Worm (Caenorhabditis elegans): ENCODE results near the gene T24A6.17.
"Not testable (repeated sequence)": the region's sequence is repeated elsewhere in the genome, so short reads cannot be mapped to it uniquely, and the experiment has no call there.

The T24A6.17 gene

ce11 chrV:3564335-3564734 is at the start of gene T24A6.17:
TSS of gene T24A6.17 (minus strand) at chrV:3564435.
- TF ChIP-seq mdl-1, mml-1, jun-1 (tag; optimal IDR thresholded peaks at IDR 0.05): not testable (repeated sequence)

ce11 chrV:3613042-3613441 is 48.8 kb upstream of the T24A6.17 start:
- TF ChIP-seq ceh-9 (tag; optimal IDR thresholded peaks at IDR 0.05) (no peak), tbx-2 (tag; optimal IDR thresholded peaks at IDR 0.05) (no peak), nhr-28 (tag; optimal IDR thresholded peaks at IDR 0.05) (no peak), R02D3.7 (tag; optimal IDR thresholded peaks at IDR 0.05) (no peak), mdl-1 (tag; optimal IDR thresholded peaks at IDR 0.05) (no peak), nhr-25 (tag; optimal IDR thresholded peaks at IDR 0.05) (no peak), snpc-4 (tag; optimal IDR thresholded peaks at IDR 0.05) (no peak), nfya-1 (tag; optimal IDR thresholded peaks at IDR 0.05; ENCODE audit: insufficient read depth) (no peak)

ce11 chrV:3611654-3612053 is 47.4 kb upstream of the T24A6.17 start, which contains the start of gene T22F3.10:
TSS of gene T22F3.10 (minus strand) at chrV:3611754.
- TF ChIP-seq ZK546.5 (tag; optimal IDR thresholded peaks at IDR 0.05) (no peak), ceh-28 (tag; optimal IDR thresholded peaks at IDR 0.05) (no peak), nhr-28 (tag; optimal IDR thresholded peaks at IDR 0.05) (no peak), nhr-25 (tag; optimal IDR thresholded peaks at IDR 0.05) (no peak), nhr-23 (tag; optimal IDR thresholded peaks at IDR 0.05) (no peak), fkh-2 (tag; optimal IDR thresholded peaks at IDR 0.05) (no peak), ama-1 (optimal IDR thresholded peaks at IDR 0.05) (no peak)

- peak; percentile 47 for TF ChIP-seq nhr-43 (tag; optimal IDR thresholded peaks at IDR 0.05; ENCODE audit: poor library complexity, severe bottlenecking)
- TF ChIP-seq tbx-2 (tag; optimal IDR thresholded peaks at IDR 0.05), result no peak
- TF ChIP-seq R02D3.7 (tag; optimal IDR thresholded peaks at IDR 0.05), result no peak
- TF ChIP-seq nhr-237 (tag; optimal IDR thresholded peaks at IDR 0.05), result no peak
- peak; percentile 26 for TF ChIP-seq nhr-23 (tag; optimal IDR thresholded peaks at IDR 0.05)
- no peak for TF ChIP-seq egl-5 (tag; optimal IDR thresholded peaks at IDR 0.05)
- TF ChIP-seq fos-1 (tag; optimal IDR thresholded peaks at IDR 0.05), result no peak
- TF ChIP-seq elt-2 (tag; optimal IDR thresholded peaks at IDR 0.05), result no peak
- no peak for TF ChIP-seq eor-1 (tag; optimal IDR thresholded peaks at IDR 0.05)
- TF ChIP-seq sea-2 (GFP tag; optimal IDR thresholded peaks at IDR 0.05), result no peak
- no peak for TF ChIP-seq ceh-28 (tag; optimal IDR thresholded peaks at IDR 0.05)
- TF ChIP-seq fkh-2 (tag; optimal IDR thresholded peaks at IDR 0.05), result no peak
These were observed 46.5 kb upstream of the T24A6.17 start for ce11 chrV:3610709-3611108.

- TF ChIP-seq ceh-28 (tag; optimal IDR thresholded peaks at IDR 0.05) (no peak), sea-2 (GFP tag; optimal IDR thresholded peaks at IDR 0.05) (no peak), ama-1 (optimal IDR thresholded peaks at IDR 0.05) (no peak)
These were observed 42.2 kb upstream of the T24A6.17 start for ce11 chrV:3606391-3606790.

ce11 chrV:3605325-3605724 is 41.1 kb upstream of the T24A6.17 start, which contains the start of gene T22F3.8:
TSS of gene T22F3.8 (minus strand) at chrV:3605425.
- TF ChIP-seq egl-27 (tag; optimal IDR thresholded peaks at IDR 0.05) (no peak), ztf-11 (tag; optimal IDR thresholded peaks at IDR 0.05) (no peak), nhr-67 (tag; optimal IDR thresholded peaks at IDR 0.05) (no peak), hmg-11 (tag; optimal IDR thresholded peaks at IDR 0.05) (no peak), tbx-2 (tag; optimal IDR thresholded peaks at IDR 0.05) (no peak)

- TF ChIP-seq nhr-12 (tag; optimal IDR thresholded peaks at IDR 0.05) (no peak), unc-62 (GFP tag; optimal IDR thresholded peaks at IDR 0.05) (no peak), nhr-11 (tag; optimal IDR thresholded peaks at IDR 0.05) (no peak)
These were observed 36.3 kb upstream of the T24A6.17 start, which contains the start of gene T22F3.7 for ce11 chrV:3600570-3600969. TSS of gene T22F3.7 (minus strand) at chrV:3600670.

ce11 chrV:3597052-3597451 is 32.8 kb upstream of the T24A6.17 start, which contains the start of gene srh-212:
TSS of gene srh-212 (minus strand) at chrV:3597152.
- TF ChIP-seq nhr-12, tbx-2, egl-5 (tag; optimal IDR thresholded peaks at IDR 0.05): not testable (repeated sequence)

Data from whole organism, L3 larva.